Worm (Caenorhabditis elegans) whole organism, L4/young adult: ENCODE results near the gene csn-6.

Experiments
- W03F9.2 ChIP-seq: fragments of 150-350 bp; optimal IDR thresholded peaks from 2 replicates; lab custom pipeline; 2014; ENCODE audit warnings: missing biosample characterization, missing genetic modification characterization
- dao-5 ChIP-seq: sonication (generic microtip); optimal IDR thresholded peaks from 2 replicates; lab custom pipeline; 2016; ENCODE audit warnings: missing genotype, missing genetic modification characterization, moderate library complexity, missing compliant biosample characterization

- no peak for TF ChIP-seq dao-5
- TF ChIP-seq W03F9.2 (tag; lab: Kevin White, UChicago), result no peak
These were observed 17.8 kb upstream of the csn-6 start, which contains the start of gene cpsf-3 for ce11 chrIV:13282778-13283177.
